Worm (Caenorhabditis elegans) whole organism, L1 larva: ENCODE results near the gene F23F1.4.

Experiments used
- C04F5.9 ChIP-seq: sonication (generic microtip); optimal IDR thresholded peaks from 2 replicates; lab custom pipeline; 2016; ENCODE audit warnings: missing genetic modification characterization, missing compliant biosample characterization
- Y116A8C.19 ChIP-seq: sonication (generic microtip); optimal IDR thresholded peaks from 2 replicates; lab custom pipeline; 2016; ENCODE audit warnings: missing compliant biosample characterization, missing genetic modification characterization, borderline replicate concordance
- aha-1 ChIP-seq: fragments of 150-350 bp; optimal IDR thresholded peaks from 2 replicates; lab custom pipeline; 2014; ENCODE audit warnings: missing biosample characterization, missing genetic modification characterization
- ama-1 ChIP-seq: fragments of 150-350 bp; optimal IDR thresholded peaks from 2 replicates; lab custom pipeline; 2014
- ceh-8 ChIP-seq: fragments of 200-800 bp; sonication (Bioruptor generic); optimal IDR thresholded peaks from 2 replicates; lab custom pipeline; 2018; ENCODE audit warnings: mild to moderate bottlenecking, missing genetic modification characterization, moderate library complexity, missing compliant biosample characterization
- ceh-88 ChIP-seq: fragments of 200-800 bp; sonication (Bioruptor generic); IDR thresholded peaks from 2 replicates; pipeline ENCODE4 v1.3.6; 2022; ENCODE audit warnings: missing genetic modification characterization, missing compliant biosample characterization
- dpl-1 ChIP-seq, 3 experiments: fragments of 150-350 bp in 2 of 3; sonication (generic microtip) in 1 of 3; optimal IDR thresholded peaks; 2 replicates each; lab custom pipeline; 2014 to 2017; ENCODE audit warnings: missing biosample characterization in 3 of 3, missing genetic modification characterization in 3 of 3, missing genetic modification reagents in 3 of 3
- dsc-1 ChIP-seq: sonication (generic microtip); optimal IDR thresholded peaks from 2 replicates; lab custom pipeline; 2016; ENCODE audit warnings: mild to moderate bottlenecking, missing genetic modification characterization, missing compliant biosample characterization
- efl-1 ChIP-seq, 4 experiments: fragments of 150-350 bp; optimal IDR thresholded peaks in 3 of 4; peaks in 1 of 4; 1 replicate in 1 of 4; 2 replicates in 3 of 4; lab custom pipeline; 2014; ENCODE audit warnings: missing biosample characterization in 2 of 4, missing genetic modification characterization in 2 of 4, missing genetic modification reagents in 2 of 4
- efl-3 ChIP-seq: fragments of 200-800 bp; sonication (Bioruptor generic); optimal IDR thresholded peaks from 2 replicates; lab custom pipeline; 2018; ENCODE audit warnings: mild to moderate bottlenecking, missing genetic modification characterization, missing compliant biosample characterization
- egl-13 ChIP-seq: sonication (generic microtip); optimal IDR thresholded peaks from 2 replicates; lab custom pipeline; 2016; ENCODE audit warnings: missing genotype, missing genetic modification reagents, missing genetic modification characterization, missing compliant biosample characterization
- elt-3 ChIP-seq, 6 experiments: fragments of 150-350 bp in 1 of 6; sonication (generic microtip); optimal IDR thresholded peaks; 2 replicates each; lab custom pipeline; 2017 to 2018; ENCODE audit warnings: missing biosample characterization in 6 of 6, missing genetic modification characterization in 6 of 6, inconsistent platforms in 1 of 6
- ets-5 ChIP-seq: fragments of 200-800 bp; sonication (Bioruptor generic); IDR thresholded peaks from 2 replicates; pipeline ENCODE4 v1.3.6; 2022; ENCODE audit warnings: missing genetic modification characterization, missing compliant biosample characterization
- fkh-10 ChIP-seq: sonication (generic microtip); optimal IDR thresholded peaks from 2 replicates; lab custom pipeline; 2017; ENCODE audit warnings: missing biosample characterization, missing genetic modification reagents, missing genetic modification characterization
- fkh-8 ChIP-seq: sonication (generic microtip); optimal IDR thresholded peaks from 2 replicates; lab custom pipeline; 2016; ENCODE audit warnings: mild to moderate bottlenecking, missing genetic modification characterization, missing compliant biosample characterization
- hpl-2 ChIP-seq: fragments of 150-350 bp; optimal IDR thresholded peaks from 2 replicates; lab custom pipeline; 2014; ENCODE audit warnings: missing biosample characterization, missing genetic modification reagents, missing genetic modification characterization
- jun-1 ChIP-seq: fragments of 150-350 bp; optimal IDR thresholded peaks from 2 replicates; lab custom pipeline; 2014; ENCODE audit warnings: missing biosample characterization, missing genetic modification reagents, missing genetic modification characterization
- lin-13 ChIP-seq: fragments of 150-350 bp; optimal IDR thresholded peaks from 2 replicates; lab custom pipeline; 2014; ENCODE audit warnings: missing biosample characterization, missing genetic modification reagents, missing genetic modification characterization
- lin-14 ChIP-seq: fragments of 200-800 bp; sonication (Bioruptor generic); optimal IDR thresholded peaks from 2 replicates; lab custom pipeline; 2018; ENCODE audit warnings: mild to moderate bottlenecking, missing genetic modification characterization, moderate library complexity, missing compliant biosample characterization
- lin-15B ChIP-seq: fragments of 150-350 bp; sonication (generic microtip); optimal IDR thresholded peaks from 3 replicates; lab custom pipeline; 2014; ENCODE audit warnings: missing biosample characterization, missing genetic modification characterization
- lin-35 ChIP-seq, 2 experiments: fragments of 150-350 bp; optimal IDR thresholded peaks; 2 replicates each; lab custom pipeline; 2014; ENCODE audit warnings: missing biosample characterization in 2 of 2, missing genetic modification characterization in 2 of 2, missing genetic modification reagents in 2 of 2
- lir-3 ChIP-seq: sonication (generic microtip); optimal IDR thresholded peaks from 2 replicates; lab custom pipeline; 2016; ENCODE audit warnings: mild to moderate bottlenecking, missing genetic modification characterization, moderate library complexity, missing compliant biosample characterization; ENCODE audit not compliant: poor library complexity
- lsy-2 ChIP-seq, 2 experiments: fragments of 150-350 bp; optimal IDR thresholded peaks; 2 replicates each; lab custom pipeline; 2014; ENCODE audit warnings: missing biosample characterization in 2 of 2, missing genetic modification characterization in 2 of 2
- mab-9 ChIP-seq: fragments of 200-800 bp; sonication (Bioruptor generic); IDR thresholded peaks from 2 replicates; pipeline ENCODE4 v1.3.6; 2022; ENCODE audit warnings: missing genetic modification reagents, missing genetic modification characterization, missing compliant biosample characterization
- mef-2 ChIP-seq: fragments of 150-350 bp; optimal IDR thresholded peaks from 2 replicates; lab custom pipeline; 2014; ENCODE audit warnings: missing biosample characterization, missing genetic modification characterization
- nhr-11 ChIP-seq: fragments of 150-350 bp; optimal IDR thresholded peaks from 2 replicates; lab custom pipeline; 2014; ENCODE audit warnings: missing biosample characterization, missing genetic modification characterization
- nhr-12 ChIP-seq: sonication (generic microtip); optimal IDR thresholded peaks from 2 replicates; lab custom pipeline; 2017; ENCODE audit warnings: missing biosample characterization, missing genetic modification characterization
- nhr-19 ChIP-seq: fragments of 200-800 bp; sonication (Bioruptor generic); conservative IDR thresholded peaks from 2 replicates; pipeline ENCODE4 v1.3.6; 2022; ENCODE audit warnings: missing genetic modification characterization, missing compliant biosample characterization
- nhr-28 ChIP-seq: fragments of 150-350 bp; optimal IDR thresholded peaks from 2 replicates; lab custom pipeline; 2014; ENCODE audit warnings: missing biosample characterization, missing genetic modification characterization
- nhr-47 ChIP-seq: sonication (generic microtip); optimal IDR thresholded peaks from 2 replicates; lab custom pipeline; 2016; ENCODE audit warnings: mild to moderate bottlenecking, missing genetic modification characterization, moderate library complexity, missing compliant biosample characterization
- nhr-71 ChIP-seq: sonication (generic microtip); optimal IDR thresholded peaks from 2 replicates; lab custom pipeline; 2016; ENCODE audit warnings: mild to moderate bottlenecking, missing genetic modification characterization, moderate library complexity, missing compliant biosample characterization
- nhr-76 ChIP-seq: sonication (generic microtip); optimal IDR thresholded peaks from 2 replicates; lab custom pipeline; 2017; ENCODE audit warnings: missing biosample characterization, missing genetic modification characterization
- nhr-84 ChIP-seq: sonication (generic microtip); optimal IDR thresholded peaks from 2 replicates; lab custom pipeline; 2017; ENCODE audit warnings: missing biosample characterization, missing genetic modification characterization
- nhr-85 ChIP-seq: sonication (generic microtip); peaks from one replicate; lab custom pipeline; 2016; ENCODE audit warnings: missing genetic modification characterization, inconsistent platforms, missing compliant biosample characterization
- pax-3 ChIP-seq: fragments of 200-800 bp; sonication (Bioruptor generic); optimal IDR thresholded peaks from 2 replicates; lab custom pipeline; 2018; ENCODE audit warnings: mild to moderate bottlenecking, missing genetic modification characterization, moderate library complexity, missing compliant biosample characterization
- rnt-1 ChIP-seq: sonication (generic microtip); optimal IDR thresholded peaks from 2 replicates; lab custom pipeline; 2016; ENCODE audit warnings: mild to moderate bottlenecking, missing genetic modification characterization, moderate library complexity, missing compliant biosample characterization
- sptf-1 ChIP-seq: fragments of 150-350 bp; optimal IDR thresholded peaks from 2 replicates; lab custom pipeline; 2014; ENCODE audit warnings: missing biosample characterization, missing genetic modification characterization
- tlp-1 ChIP-seq: fragments of 150-350 bp; optimal IDR thresholded peaks from 2 replicates; lab custom pipeline; 2014; ENCODE audit warnings: missing biosample characterization, missing genetic modification characterization
- unc-130 ChIP-seq: fragments of 150-350 bp; optimal IDR thresholded peaks from 2 replicates; lab custom pipeline; 2017; ENCODE audit warnings: missing biosample characterization, missing genetic modification characterization, inconsistent platforms
- unc-62 ChIP-seq: fragments of 150-350 bp; optimal IDR thresholded peaks from 2 replicates; lab custom pipeline; 2014; ENCODE audit warnings: missing biosample characterization, missing genetic modification reagents, missing genetic modification characterization
- unc-86 ChIP-seq: sonication (generic microtip); optimal IDR thresholded peaks from 2 replicates; lab custom pipeline; 2016; ENCODE audit warnings: missing genetic modification characterization, missing compliant biosample characterization
- unc-98 ChIP-seq: fragments of 200-800 bp; sonication (Bioruptor generic); IDR thresholded peaks from 2 replicates; pipeline ENCODE4 v1.3.6; 2022; ENCODE audit warnings: missing genetic modification characterization, missing compliant biosample characterization
- vab-15 ChIP-seq: sonication (generic microtip); optimal IDR thresholded peaks from 2 replicates; lab custom pipeline; 2017; ENCODE audit warnings: missing genotype, mild to moderate bottlenecking, missing genetic modification characterization, missing compliant biosample characterization
- xbp-1 ChIP-seq: sonication (generic microtip); optimal IDR thresholded peaks from 2 replicates; lab custom pipeline; 2016; ENCODE audit warnings: missing genetic modification characterization, missing compliant biosample characterization
- ztf-11 ChIP-seq, 2 experiments: sonication (generic microtip); optimal IDR thresholded peaks; 2 replicates each; lab custom pipeline; 2016 to 2017; ENCODE audit warnings: missing genetic modification characterization in 2 of 2, missing biosample characterization in 1 of 2, missing compliant biosample characterization in 1 of 2

F23F1.4 gene

ce11 chrII:24559-24998, 3.6 kb downstream of the F23F1.4 start, which contains the start of gene enee-1 (continued):
- TF ChIP-seq jun-1 (peak; percentile 86), mef-2 (tag; lab: Kevin White, UChicago) (no peak), vab-15 (tag; lab: Kevin White, UChicago) (no peak), nhr-47 (tag; lab: Kevin White, UChicago) (peak; percentile 93), lin-13 (GFP tag; lab: Kevin White, UChicago) (peak; percentile 90), unc-130 (tag; lab: Kevin White, UChicago) (peak; percentile 76), lin-15B (tag; lab: Kevin White, UChicago) (peak; percentile 83), nhr-19 (GFP tag; lab: Robert Waterston, UW) (peak; percentile 84), dpl-1 (GFP tag; optimal IDR thresholded peaks at IDR 0.05; lab: Kevin White, UChicago) (peak; percentile 95 to 99 (median 98)), nhr-84 (tag; lab: Kevin White, UChicago) (no peak), mab-9 (GFP tag; lab: Robert Waterston, UW) (peak; percentile 56), ceh-8 (GFP tag; lab: Kevin White, UChicago) (no peak), lir-3 (tag; lab: Kevin White, UChicago) (peak; percentile 38), egl-13 (tag; lab: Kevin White, UChicago) (peak; percentile 71), nhr-28 (tag; lab: Kevin White, UChicago) (no peak), fkh-8 (tag; lab: Kevin White, UChicago) (peak; percentile 87), nhr-76 (peak; percentile 40), hpl-2 (GFP tag; lab: Kevin White, UChicago) (no peak), C04F5.9 (peak; percentile 72), ets-5 (0 out of 2 replicates have a peak, but pooled peaks have one; percentile 83), sptf-1 (no peak), efl-1 (optimal IDR thresholded peaks at IDR 0.05; lab: Kevin White, UChicago) (peak; percentile 85 to 96), efl-1 (GFP tag; optimal IDR thresholded peaks at IDR 0.05 in 1 of 2; lab: Kevin White, UChicago) (peak; percentile 98 to 100), nhr-11 (peak; percentile 56), fkh-10 (GFP tag; lab: Kevin White, UChicago) (peak; percentile 78), Y116A8C.19 (tag; lab: Kevin White, UChicago) (no peak), elt-3 (tag; optimal IDR thresholded peaks at IDR 0.05; lab: Kevin White, UChicago) (peak in 2 of 6 experiments; percentile 61 to 69), lsy-2 (tag; optimal IDR thresholded peaks at IDR 0.05; lab: Kevin White, UChicago) (peak; percentile 89 to 95), ama-1 (lab: Kevin White, UChicago) (peak; percentile 94), lin-35 (GFP tag; optimal IDR thresholded peaks at IDR 0.05; lab: Kevin White, UChicago) (peak; percentile 98 to 100), ceh-88 (GFP tag; lab: Robert Waterston, UW) (peak; percentile 72), pax-3 (tag; lab: Kevin White, UChicago) (peak; percentile 66), unc-86 (tag; lab: Kevin White, UChicago) (peak; percentile 84), aha-1 (tag; lab: Kevin White, UChicago) (peak; percentile 61), nhr-12 (tag; lab: Kevin White, UChicago) (no peak), nhr-71 (peak; percentile 93), nhr-85 (tag; lab: Kevin White, UChicago) (peak; percentile 87), tlp-1 (tag; lab: Kevin White, UChicago) (no peak), xbp-1 (peak; percentile 82), lin-14 (GFP tag; lab: Kevin White, UChicago) (peak; percentile 78), dsc-1 (peak; percentile 88), unc-98 (no peak), efl-3 (GFP tag; lab: Kevin White, UChicago) (no peak), rnt-1 (tag; lab: Kevin White, UChicago) (peak; percentile 90), ztf-11 (tag; optimal IDR thresholded peaks at IDR 0.05; lab: Kevin White, UChicago) (peak in 1 of 2 experiments; percentile 74), unc-62 (GFP tag; lab: Kevin White, UChicago) (no peak)
